Fruit fly (Drosophila melanogaster) whole organism, embryonic: Measurements from ENCODE around the gene Trs20.

Experiments used
- Adf1 ChIP-seq: fragments of 200-800 bp; sonication (Bioruptor generic); IDR thresholded peaks from 2 replicates; pipeline ENCODE4 v1.3.6; 2022; ENCODE audit warnings: missing biosample characterization, missing genetic modification characterization
- Awh ChIP-seq: fragments of 200-800 bp; sonication (Bioruptor generic); IDR thresholded peaks from 2 replicates; pipeline ENCODE4, ENCODE4 v1.3.6; 2022; ENCODE audit warnings: missing biosample characterization, missing genetic modification characterization
- CG10267 ChIP-seq: fragments of 200-800 bp; sonication (Bioruptor generic); optimal IDR thresholded peaks from 2 replicates; lab custom pipeline; 2018; ENCODE audit warnings: missing biosample characterization, mild to moderate bottlenecking, missing genetic modification characterization, moderate library complexity
- CG10543 ChIP-seq: fragments of 200-800 bp; sonication (Bioruptor generic); optimal IDR thresholded peaks from 3 replicates; lab custom pipeline; 2017; ENCODE audit warnings: missing biosample characterization, mild to moderate bottlenecking, missing genetic modification characterization, moderate library complexity
- CG10654 ChIP-seq: fragments of 200-800 bp; sonication (Bioruptor generic); optimal IDR thresholded peaks from 2 replicates; lab custom pipeline; 2016; ENCODE audit warnings: missing biosample characterization, missing genetic modification characterization
- CG11696 ChIP-seq: fragments of 200-800 bp; sonication (Bioruptor generic); IDR thresholded peaks from 2 replicates; pipeline ENCODE4 v1.3.6; 2022; ENCODE audit warnings: missing biosample characterization, missing genetic modification characterization
- CG12391 ChIP-seq: fragments of 200-800 bp; sonication (Bioruptor generic); optimal IDR thresholded peaks from 3 replicates; lab custom pipeline; 2018; ENCODE audit warnings: missing biosample characterization, mild to moderate bottlenecking, missing genetic modification characterization, moderate library complexity
- CG12744 ChIP-seq: fragments of 200-800 bp; sonication (Bioruptor generic); optimal IDR thresholded peaks from 2 replicates; lab custom pipeline; 2016; ENCODE audit warnings: missing biosample characterization, missing genetic modification characterization
- CG13624 ChIP-seq: fragments of 200-800 bp; sonication (Bioruptor generic); optimal IDR thresholded peaks from 2 replicates; lab custom pipeline; 2016; ENCODE audit warnings: missing biosample characterization, missing genetic modification characterization
- CG17186 ChIP-seq: fragments of 200-800 bp; sonication (Bioruptor generic); optimal IDR thresholded peaks from 3 replicates; lab custom pipeline; 2017; ENCODE audit warnings: missing biosample characterization, missing genetic modification reagents, missing genetic modification characterization
- CG2116 ChIP-seq: fragments of 200-800 bp; sonication (Bioruptor generic); optimal IDR thresholded peaks from 3 replicates; lab custom pipeline; 2018; ENCODE audit warnings: missing biosample characterization, mild to moderate bottlenecking, missing genetic modification characterization
- CG3995 ChIP-seq: fragments of 200-800 bp; sonication (Bioruptor generic); optimal IDR thresholded peaks from 3 replicates; lab custom pipeline; 2016; ENCODE audit warnings: missing biosample characterization, missing genetic modification characterization
- CG43689 ChIP-seq: fragments of 200-800 bp; sonication (Bioruptor generic); IDR thresholded peaks from 2 replicates; pipeline ENCODE4 v1.3.6; 2022; ENCODE audit warnings: missing biosample characterization, missing genetic modification characterization
- CG6272 ChIP-seq: fragments of 200-800 bp; sonication (Bioruptor generic); IDR thresholded peaks from 2 replicates; pipeline ENCODE4 v1.3.6; 2022; ENCODE audit warnings: missing biosample characterization, missing genetic modification characterization
- CG6765 ChIP-seq: fragments of 200-800 bp; sonication (Bioruptor generic); optimal IDR thresholded peaks from 3 replicates; lab custom pipeline; 2017; ENCODE audit warnings: missing biosample characterization, mild to moderate bottlenecking, missing genetic modification characterization
- CG8944 ChIP-seq: fragments of 200-800 bp; sonication (Bioruptor generic); optimal IDR thresholded peaks from 3 replicates; lab custom pipeline; 2016; ENCODE audit warnings: missing biosample characterization, missing genetic modification characterization
- CG9876 ChIP-seq: fragments of 200-800 bp; sonication (Bioruptor generic); optimal IDR thresholded peaks from 2 replicates; lab custom pipeline; 2016; ENCODE audit warnings: missing biosample characterization, missing genetic modification characterization
- CkIIα-i1 ChIP-seq: fragments of 200-800 bp; sonication (Bioruptor generic); IDR thresholded peaks from 2 replicates; pipeline ENCODE4 v1.3.6; 2022; ENCODE audit warnings: missing biosample characterization, missing genetic modification characterization
- Eip74EF ChIP-seq, 2 experiments: fragments of 200-800 bp in 1 of 2; fragments of >200 bp in 1 of 2; sonication (Bioruptor generic) in 1 of 2; optimal IDR thresholded peaks; 2 replicates each; lab custom pipeline; 2017 to 2019; ENCODE audit warnings: missing biosample characterization in 2 of 2, missing genetic modification characterization in 2 of 2, mild to moderate bottlenecking in 1 of 2, moderate library complexity in 1 of 2
- Hey ChIP-seq: fragments of 200-800 bp; sonication (Bioruptor generic); optimal IDR thresholded peaks from 3 replicates; lab custom pipeline; 2018; ENCODE audit warnings: missing biosample characterization, mild to moderate bottlenecking, missing genetic modification characterization
- HmgZ ChIP-seq: fragments of 200-800 bp; sonication (Bioruptor generic); optimal IDR thresholded peaks from 2 replicates; lab custom pipeline; 2018; ENCODE audit warnings: missing biosample characterization, mild to moderate bottlenecking, missing genetic modification characterization
- Max ChIP-seq: fragments of 200-800 bp; sonication (Bioruptor generic); optimal IDR thresholded peaks from 2 replicates; lab custom pipeline; 2016; ENCODE audit warnings: missing biosample characterization, mild to moderate bottlenecking, missing genetic modification characterization
- Mrtf ChIP-seq: fragments of 200-800 bp; sonication (Bioruptor generic); IDR thresholded peaks from 3 replicates; pipeline ENCODE4 v1.3.6; 2022; ENCODE audit warnings: missing biosample characterization, missing genetic modification characterization
- Oli ChIP-seq: fragments of 200-800 bp; sonication (Bioruptor generic); optimal IDR thresholded peaks from 2 replicates; lab custom pipeline; 2018; ENCODE audit warnings: missing biosample characterization, mild to moderate bottlenecking, missing genetic modification characterization, moderate library complexity
- Poxn ChIP-seq: fragments of 200-800 bp; sonication (Bioruptor generic); IDR thresholded peaks from 2 replicates; pipeline ENCODE4 v1.3.6; 2022; ENCODE audit warnings: missing biosample characterization, missing genetic modification characterization
- Ravus ChIP-seq: fragments of 200-800 bp; sonication (Bioruptor generic); IDR thresholded peaks from 2 replicates; pipeline ENCODE4 v1.3.6; 2022; ENCODE audit warnings: missing biosample characterization, missing genetic modification characterization
- Sin3A ChIP-seq: fragments of >200 bp; optimal IDR thresholded peaks from 2 replicates; lab custom pipeline; 2018
- Sox100B ChIP-seq: fragments of 200-800 bp; sonication (Bioruptor generic); optimal IDR thresholded peaks from 3 replicates; lab custom pipeline; 2018; ENCODE audit warnings: missing biosample characterization, mild to moderate bottlenecking, missing genetic modification characterization
- Xrp1 ChIP-seq: fragments of 200-800 bp; sonication (Bioruptor generic); IDR thresholded peaks from 2 replicates; pipeline ENCODE4 v1.3.6; 2022; ENCODE audit warnings: missing biosample characterization, missing genetic modification characterization
- bowl ChIP-seq: fragments of 200-800 bp; sonication (Bioruptor generic); IDR thresholded peaks from 2 replicates; pipeline ENCODE4 v1.3.6; 2022; ENCODE audit warnings: missing biosample characterization, missing genetic modification characterization
- dm ChIP-seq: fragments of 200-800 bp; sonication (Bioruptor generic); optimal IDR thresholded peaks from 3 replicates; lab custom pipeline; 2016; ENCODE audit warnings: missing biosample characterization, missing genetic modification characterization
- dysf ChIP-seq: fragments of 200-800 bp; sonication (Bioruptor generic); IDR thresholded peaks from 3 replicates; pipeline ENCODE4 v1.3.6; 2022; ENCODE audit warnings: missing biosample characterization, missing genetic modification characterization
- gt ChIP-seq: fragments of 200-800 bp; sonication (Bioruptor generic); IDR thresholded peaks from 2 replicates; pipeline ENCODE4 v1.3.6; 2022; ENCODE audit warnings: missing biosample characterization, missing genetic modification characterization
- h ChIP-seq: fragments of >200 bp; optimal IDR thresholded peaks from 2 replicates; lab custom pipeline; 2017
- kay ChIP-seq: fragments of 200-800 bp; sonication (Bioruptor generic); optimal IDR thresholded peaks from 2 replicates; lab custom pipeline; 2016; ENCODE audit warnings: missing biosample characterization, missing genetic modification characterization
- mam ChIP-seq: fragments of 200-800 bp; sonication (Bioruptor generic); optimal IDR thresholded peaks from 3 replicates; lab custom pipeline; 2016; ENCODE audit warnings: missing biosample characterization, missing genetic modification characterization
- nerfin-2 ChIP-seq: fragments of 200-800 bp; sonication (Bioruptor generic); IDR thresholded peaks from 2 replicates; pipeline ENCODE4 v1.3.6; 2022; ENCODE audit warnings: missing biosample characterization, missing genetic modification characterization; ENCODE audit not compliant: partially characterized antibody
- oc ChIP-seq: fragments of 200-800 bp; sonication (Bioruptor generic); optimal IDR thresholded peaks from 2 replicates; lab custom pipeline; 2018; ENCODE audit warnings: missing biosample characterization, mild to moderate bottlenecking, missing genetic modification characterization, moderate library complexity
- pita ChIP-seq: fragments of 200-800 bp; sonication (Bioruptor generic); optimal IDR thresholded peaks from 2 replicates; lab custom pipeline; 2017; ENCODE audit warnings: missing biosample characterization, mild to moderate bottlenecking, missing genetic modification characterization
- psq ChIP-seq: fragments of 200-800 bp; sonication (Bioruptor generic); optimal IDR thresholded peaks from 2 replicates; lab custom pipeline; 2017; ENCODE audit warnings: missing biosample characterization, missing genetic modification characterization
- salm ChIP-seq: fragments of 200-800 bp; sonication (Bioruptor generic); optimal IDR thresholded peaks from 2 replicates; lab custom pipeline; 2018; ENCODE audit warnings: missing biosample characterization, mild to moderate bottlenecking, missing genetic modification characterization
- slbo ChIP-seq: fragments of 200-800 bp; sonication (Bioruptor generic); IDR thresholded peaks from 2 replicates; pipeline ENCODE4 v1.3.6; 2022; ENCODE audit warnings: missing biosample characterization, missing genetic modification characterization
- slou ChIP-seq: fragments of 200-800 bp; sonication (Bioruptor generic); optimal IDR thresholded peaks from 3 replicates; lab custom pipeline; 2016; ENCODE audit warnings: missing biosample characterization, missing genetic modification characterization
- slp2 ChIP-seq: fragments of 200-800 bp; sonication (Bioruptor generic); optimal IDR thresholded peaks from 2 replicates; lab custom pipeline; 2016; ENCODE audit warnings: missing biosample characterization, missing genetic modification characterization
- sna ChIP-seq: fragments of 200-800 bp; sonication (Bioruptor generic); IDR thresholded peaks from 2 replicates; pipeline ENCODE4 v1.3.6; 2022; ENCODE audit warnings: missing biosample characterization, missing genetic modification characterization; ENCODE audit not compliant: partially characterized antibody
- so ChIP-seq: fragments of 200-800 bp; sonication (Bioruptor generic); IDR thresholded peaks from 3 replicates; pipeline ENCODE4 v1.3.6; 2022; ENCODE audit warnings: missing biosample characterization, missing genetic modification characterization
- sqz ChIP-seq: fragments of 200-800 bp; sonication (Bioruptor generic); optimal IDR thresholded peaks from 3 replicates; lab custom pipeline; 2018; ENCODE audit warnings: missing biosample characterization, mild to moderate bottlenecking, missing genetic modification characterization
- tio ChIP-seq: fragments of 200-800 bp; sonication (Bioruptor generic); optimal IDR thresholded peaks from 2 replicates; lab custom pipeline; 2017; ENCODE audit warnings: missing biosample characterization, missing genetic modification characterization, inconsistent platforms
- unc-4 ChIP-seq: fragments of 200-800 bp; sonication (Bioruptor generic); IDR thresholded peaks from 2 replicates; pipeline ENCODE4 v1.3.6; 2022; ENCODE audit warnings: missing biosample characterization, missing genetic modification characterization; ENCODE audit not compliant: partially characterized antibody
- usp ChIP-seq: fragments of >200 bp; optimal IDR thresholded peaks from 2 replicates; lab custom pipeline; 2017; ENCODE audit warnings: missing biosample characterization, missing genetic modification characterization
- vnd ChIP-seq: fragments of 200-800 bp; sonication (Bioruptor generic); IDR thresholded peaks from 3 replicates; pipeline ENCODE4 v1.3.6; 2022; ENCODE audit warnings: missing biosample characterization, missing genetic modification characterization; ENCODE audit not compliant: partially characterized antibody
- wdn ChIP-seq: fragments of 200-800 bp; sonication (Bioruptor generic); IDR thresholded peaks from 2 replicates; pipeline ENCODE4 v1.3.6; 2022; ENCODE audit warnings: missing biosample characterization, missing genetic modification characterization

The Trs20 gene

DNA sequence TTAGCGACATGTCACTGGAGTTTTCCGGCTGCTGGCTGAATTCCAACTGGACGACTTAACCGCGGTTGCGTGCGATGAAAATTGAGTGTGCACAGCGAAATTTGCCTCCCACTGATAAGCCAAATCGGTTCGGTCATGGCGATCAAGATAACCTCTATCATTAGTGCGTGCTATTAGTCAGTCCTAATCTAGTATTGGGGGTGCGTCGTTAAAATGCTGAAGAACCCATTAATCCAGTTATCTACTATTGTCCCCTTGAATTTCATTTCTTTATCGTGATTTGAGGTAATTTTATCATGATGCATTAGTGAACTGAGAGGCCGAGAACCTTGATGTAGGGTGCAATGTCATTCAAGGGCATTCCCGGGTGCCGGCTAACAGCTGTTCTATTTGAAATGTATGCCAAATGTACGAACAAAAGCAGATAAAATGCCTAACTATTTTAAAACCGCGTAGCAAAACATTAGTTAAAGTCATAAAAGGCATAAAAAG lies 2.9 kb downstream of the Trs20 start, which contains the start of gene Pgm1 (continued):
- TF ChIP-seq Max (GFP tag; lab: Kevin White, UChicago) (peak; percentile 69), so (GFP tag; lab: Robert Waterston, UW) (peak; percentile 67; the same call in 1 of the 3 replicates), pita (GFP tag; lab: Kevin White, UChicago) (no peak), CG13624 (GFP tag; lab: Kevin White, UChicago) (peak; percentile 92), salm (tag; lab: Kevin White, UChicago) (peak; percentile 63), slbo (GFP tag; lab: Robert Waterston, UW) (peak; percentile 82), sqz (no peak), CG3995 (GFP tag; lab: Kevin White, UChicago) (peak; percentile 49), Sin3A (lab: Kevin White, UChicago) (no peak), wdn (GFP tag; lab: Robert Waterston, UW) (peak; percentile 63), oc (tag; lab: Kevin White, UChicago) (no peak), CkIIα-i1 (no peak), nerfin-2 (GFP tag; lab: Robert Waterston, UW) (no peak), slp2 (peak; percentile 88), bowl (no peak), CG10267 (tag; lab: Kevin White, UChicago) (peak; percentile 70), CG12744 (GFP tag; lab: Kevin White, UChicago) (peak; percentile 82), CG8944 (GFP tag; lab: Kevin White, UChicago) (peak; percentile 93), CG10543 (GFP tag; lab: Kevin White, UChicago) (peak; percentile 79), h (lab: Kevin White, UChicago) (no peak), CG6272 (GFP tag; lab: Robert Waterston, UW) (peak; percentile 40; the same call in 1 of the 2 replicates), CG17186 (GFP tag; lab: Kevin White, UChicago) (peak; percentile 46), HmgZ (tag; lab: Kevin White, UChicago) (peak; percentile 91), mam (GFP tag; lab: Kevin White, UChicago) (peak; percentile 90), usp (GFP tag; lab: Kevin White, UChicago) (no peak), CG12391 (peak; percentile 68), CG2116 (GFP tag; lab: Kevin White, UChicago) (no peak), tio (peak; percentile 53), dm (peak; percentile 77), gt (GFP tag; lab: Robert Waterston, UW) (no peak), Xrp1 (GFP tag; lab: Robert Waterston, UW) (peak; percentile 84), kay (GFP tag; lab: Kevin White, UChicago) (peak; percentile 76), CG11696 (GFP tag; lab: Robert Waterston, UW) (peak; percentile 56; the same call in 1 of the 2 replicates), Hey (tag; lab: Kevin White, UChicago) (peak; percentile 79), Poxn (GFP tag; lab: Robert Waterston, UW) (no peak), unc-4 (no peak), CG6765 (peak; percentile 74), CG10654 (peak; percentile 77), CG43689 (GFP tag; lab: Robert Waterston, UW) (no peak), Eip74EF (GFP tag; optimal IDR thresholded peaks at IDR 0.05; lab: Kevin White, UChicago) (peak in 1 of 2 experiments; percentile 82), psq (GFP tag; lab: Kevin White, UChicago) (peak; percentile 68), CG9876 (GFP tag; lab: Kevin White, UChicago) (peak; percentile 87), Adf1 (GFP tag; lab: Robert Waterston, UW) (peak; percentile 39; the same call in 1 of the 2 replicates), dysf (GFP tag; lab: Robert Waterston, UW) (peak; percentile 79), Sox100B (peak; percentile 51), Ravus (GFP tag; lab: Robert Waterston, UW) (no peak), Oli (tag; lab: Kevin White, UChicago) (peak; percentile 85), Awh (GFP tag; lab: Robert Waterston, UW) (peak; percentile 75), sna (GFP tag; lab: Robert Waterston, UW) (0 out of 2 replicates have a peak, but pooled peaks have one; percentile 40), slou (GFP tag; lab: Kevin White, UChicago) (peak; percentile 48), Mrtf (GFP tag; lab: Robert Waterston, UW) (peak; percentile 78; the same call in 2 of the 3 replicates), vnd (no peak)
